Worm (Caenorhabditis elegans): ENCODE data around the gene C49C3.9.

DNA sequence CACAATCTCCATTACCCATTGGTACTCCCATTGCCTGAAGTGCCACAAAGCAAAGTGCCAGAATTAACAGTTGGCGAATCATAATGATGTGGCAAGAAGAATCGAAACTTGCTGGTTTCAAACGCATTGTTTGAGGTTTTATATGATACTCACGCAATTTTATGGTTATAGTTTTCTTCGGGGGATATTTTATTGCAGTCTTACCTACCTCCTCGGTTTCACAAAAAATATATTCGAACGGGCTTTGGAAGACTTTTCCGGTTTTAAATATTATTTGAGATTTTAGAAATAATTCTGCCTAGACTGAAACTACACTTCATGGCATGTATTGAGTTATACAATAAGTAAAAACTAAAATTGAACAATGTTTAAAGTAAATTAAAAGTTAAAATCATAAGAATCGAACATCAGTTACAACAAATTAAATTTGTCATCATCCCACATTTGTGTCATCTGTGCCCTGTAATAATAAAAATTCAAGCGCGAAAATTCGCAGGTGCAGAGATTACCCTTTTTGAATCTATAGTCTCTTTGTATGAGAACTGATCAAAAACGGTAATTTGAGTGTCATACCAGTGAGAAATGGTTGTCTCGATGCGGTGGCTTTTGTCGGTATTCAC lies 4.6 kb upstream of the C49C3.9 start, which contains the start of the genes clec-197 and clec-198:
- TF ChIP-seq nhr-12 (tag; optimal IDR thresholded peaks at IDR 0.05) (no peak), elt-1 (tag; optimal IDR thresholded peaks at IDR 0.05; ENCODE audit: borderline replicate concordance, insufficient read depth) (no peak), zip-8 (tag; optimal IDR thresholded peaks at IDR 0.05) (no peak), nhr-237 (tag; optimal IDR thresholded peaks at IDR 0.05) (no peak), unc-62 (GFP tag; optimal IDR thresholded peaks at IDR 0.05) (no peak), lsy-2 (tag; optimal IDR thresholded peaks at IDR 0.05) (no peak), ham-2 (GFP tag; optimal IDR thresholded peaks at IDR 0.05) (no peak), lin-13 (tag; optimal IDR thresholded peaks at IDR 0.05) (no peak), tbx-8 (GFP tag; optimal IDR thresholded peaks at IDR 0.05) (no peak), nhr-28 (tag; optimal IDR thresholded peaks at IDR 0.05) (no peak), nhr-76 (tag; optimal IDR thresholded peaks at IDR 0.05) (no peak)

Measured in whole organism, mixed stage, embryonic.